Fruit fly (Drosophila melanogaster) Kc167 (cell line): ENCODE measurements around the gene CG5835.

Experiments used
- h ChIP-seq: fragments of >200 bp; optimal IDR thresholded peaks from 3 replicates; lab custom pipeline; 2018; ENCODE audit warnings: missing external identifiers
- psq ChIP-seq: fragments of >200 bp; optimal IDR thresholded peaks from 2 replicates; lab custom pipeline; 2017; ENCODE audit warnings: missing external identifiers
- ttk ChIP-seq: sonication (Bioruptor generic); optimal IDR thresholded peaks from 2 replicates; lab custom pipeline; 2017; ENCODE audit warnings: missing external identifiers

- TF ChIP-seq h (lab: Kevin White, UChicago) (no peak), psq (lab: Kevin White, UChicago) (no peak), ttk (lab: Kevin White, UChicago) (no peak)
Measured at dm6 chr3R:19112372-19112771, 41.1 kb downstream of the CG5835 start.
